Fruit fly (Drosophila melanogaster) S2 (cell line): ENCODE data around the gene Cdc37.

Experiments
- CG8478 ChIP-seq: fragments of >200 bp; optimal IDR thresholded peaks from 2 replicates; lab custom pipeline; 2018
- CTCF ChIP-seq, 2 experiments: fragments of >200 bp; optimal IDR thresholded peaks; 2 replicates each; lab custom pipeline; 2018

DNA sequence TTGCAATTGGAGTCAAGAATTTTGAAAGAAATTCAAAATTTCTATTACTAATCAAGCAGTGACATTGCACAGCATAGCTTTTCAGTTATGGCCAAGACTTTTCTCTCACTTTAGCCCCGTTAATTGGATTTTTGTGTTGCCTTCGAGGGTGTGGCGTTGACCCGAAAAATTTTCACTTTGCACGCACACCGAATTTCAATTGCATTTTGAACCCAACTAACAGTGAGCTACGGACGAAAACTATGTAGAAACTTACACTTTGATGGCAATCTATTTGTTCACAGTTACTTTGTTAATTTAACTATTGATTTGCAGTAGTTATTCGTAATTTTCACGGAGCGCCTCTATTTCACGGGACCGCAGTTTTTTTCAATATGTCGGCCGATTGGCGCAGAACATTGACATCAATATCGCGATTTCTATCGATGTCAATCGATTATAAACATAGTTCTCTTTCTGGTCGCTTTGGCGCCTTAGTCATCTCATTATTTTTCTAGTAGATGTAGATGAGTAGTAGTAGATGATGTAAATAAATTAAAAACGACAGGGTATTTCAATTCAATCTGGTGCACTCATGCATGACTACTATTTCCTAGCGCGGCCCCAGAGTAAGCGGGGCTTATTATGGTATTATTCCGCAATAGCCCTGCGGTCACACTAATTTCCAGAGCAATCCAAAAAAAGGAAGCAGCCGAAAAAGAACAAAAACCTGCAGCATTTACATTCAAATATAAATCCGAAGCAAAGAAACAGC lies at the start of gene Cdc37, which contains the start of the genes alpha-Spec and dlt:
- peak; percentile 89 to 92 for TF ChIP-seq CTCF (optimal IDR thresholded peaks at IDR 0.05; lab: Kevin White, UChicago)
- no peak for TF ChIP-seq CG8478 (lab: Kevin White, UChicago)
